Worm (Caenorhabditis elegans) whole organism, L1 larva: ENCODE data around the gene EGAP1.1.
A peak's percentile ranks its signal among the peaks of the same experiment; 100 is the strongest.

ENCODE experiments used
- C04F5.9 ChIP-seq: sonication (generic microtip); optimal IDR thresholded peaks from 2 replicates; lab custom pipeline; 2016; ENCODE audit warnings: missing genetic modification characterization, missing compliant biosample characterization
- C16A3.4 ChIP-seq: fragments of 150-350 bp; optimal IDR thresholded peaks from 2 replicates; lab custom pipeline; 2014; ENCODE audit warnings: missing biosample characterization, missing genetic modification characterization
- C34B4.2 ChIP-seq: sonication (generic microtip); optimal IDR thresholded peaks from 2 replicates; lab custom pipeline; 2017; ENCODE audit warnings: mild to moderate bottlenecking, missing genetic modification characterization, missing compliant biosample characterization
- F16B12.6 ChIP-seq: fragments of 150-350 bp; optimal IDR thresholded peaks from 2 replicates; lab custom pipeline; 2014; ENCODE audit warnings: missing biosample characterization, missing genetic modification characterization
- aha-1 ChIP-seq: fragments of 150-350 bp; optimal IDR thresholded peaks from 2 replicates; lab custom pipeline; 2014; ENCODE audit warnings: missing biosample characterization, missing genetic modification characterization
- alr-1 ChIP-seq: fragments of 200-800 bp; sonication (Bioruptor generic); optimal IDR thresholded peaks from 2 replicates; lab custom pipeline; 2018; ENCODE audit warnings: borderline replicate concordance, mild to moderate bottlenecking, missing genetic modification characterization, missing compliant biosample characterization
- aly-2 ChIP-seq: fragments of 150-350 bp; optimal IDR thresholded peaks from 2 replicates; lab custom pipeline; 2014; ENCODE audit warnings: missing biosample characterization, missing genetic modification characterization
- blmp-1 ChIP-seq: fragments of 150-350 bp; optimal IDR thresholded peaks from 2 replicates; lab custom pipeline; 2014; ENCODE audit warnings: missing biosample characterization, missing genetic modification characterization
- ceh-8 ChIP-seq: fragments of 200-800 bp; sonication (Bioruptor generic); optimal IDR thresholded peaks from 2 replicates; lab custom pipeline; 2018; ENCODE audit warnings: mild to moderate bottlenecking, missing genetic modification characterization, moderate library complexity, missing compliant biosample characterization
- ceh-82 ChIP-seq, 3 experiments: fragments of 150-350 bp in 1 of 3; sonication (generic microtip) in 2 of 3; optimal IDR thresholded peaks; 2 replicates each; lab custom pipeline; 2014 to 2017; ENCODE audit warnings: missing biosample characterization in 3 of 3, missing genetic modification characterization in 3 of 3
- ces-1 ChIP-seq: fragments of 150-350 bp; optimal IDR thresholded peaks from 2 replicates; lab custom pipeline; 2014; ENCODE audit warnings: missing biosample characterization, missing genetic modification reagents, missing genetic modification characterization
- dpl-1 ChIP-seq, 3 experiments: fragments of 150-350 bp in 2 of 3; sonication (generic microtip) in 1 of 3; optimal IDR thresholded peaks; 2 replicates each; lab custom pipeline; 2014 to 2017; ENCODE audit warnings: missing biosample characterization in 3 of 3, missing genetic modification characterization in 3 of 3, missing genetic modification reagents in 3 of 3
- efl-1 ChIP-seq, 4 experiments: fragments of 150-350 bp; optimal IDR thresholded peaks in 3 of 4; peaks in 1 of 4; 1 replicate in 1 of 4; 2 replicates in 3 of 4; lab custom pipeline; 2014; ENCODE audit warnings: missing biosample characterization in 2 of 4, missing genetic modification characterization in 2 of 4, missing genetic modification reagents in 2 of 4
- egl-13 ChIP-seq: sonication (generic microtip); optimal IDR thresholded peaks from 2 replicates; lab custom pipeline; 2016; ENCODE audit warnings: missing genotype, missing genetic modification reagents, missing genetic modification characterization, missing compliant biosample characterization
- egl-27 ChIP-seq, 2 experiments: fragments of 150-350 bp in 1 of 2; sonication (generic microtip); optimal IDR thresholded peaks; 3 replicates each; lab custom pipeline; 2017 to 2018; ENCODE audit warnings: missing biosample characterization in 2 of 2, missing genetic modification characterization in 2 of 2, missing genetic modification reagents in 2 of 2
- fkh-10 ChIP-seq: sonication (generic microtip); optimal IDR thresholded peaks from 2 replicates; lab custom pipeline; 2017; ENCODE audit warnings: missing biosample characterization, missing genetic modification reagents, missing genetic modification characterization
- fkh-4 ChIP-seq: sonication (generic microtip); optimal IDR thresholded peaks from 2 replicates; lab custom pipeline; 2016; ENCODE audit warnings: missing compliant biosample characterization, missing genetic modification characterization, borderline replicate concordance
- fos-1 ChIP-seq: fragments of 150-350 bp; optimal IDR thresholded peaks from 2 replicates; lab custom pipeline; 2014; ENCODE audit warnings: missing biosample characterization, missing genetic modification characterization
- hlh-17 ChIP-seq: fragments of 200-800 bp; sonication (Bioruptor generic); optimal IDR thresholded peaks from 2 replicates; lab custom pipeline; 2018; ENCODE audit warnings: missing genetic modification characterization, mild to moderate bottlenecking, missing compliant biosample characterization, moderate library complexity, borderline replicate concordance
- hlh-4 ChIP-seq: sonication (generic microtip); optimal IDR thresholded peaks from 2 replicates; lab custom pipeline; 2016; ENCODE audit warnings: mild to moderate bottlenecking, missing genetic modification characterization, missing compliant biosample characterization
- irx-1 ChIP-seq: sonication (generic microtip); optimal IDR thresholded peaks from 2 replicates; lab custom pipeline; 2016; ENCODE audit warnings: missing genetic modification characterization, missing compliant biosample characterization
- isw-1 ChIP-seq: fragments of 200-800 bp; sonication (Bioruptor generic); IDR thresholded peaks from 2 replicates; pipeline ENCODE4 v1.3.6; 2022; ENCODE audit warnings: missing genetic modification characterization, missing compliant biosample characterization
- lin-13 ChIP-seq: fragments of 150-350 bp; optimal IDR thresholded peaks from 2 replicates; lab custom pipeline; 2014; ENCODE audit warnings: missing biosample characterization, missing genetic modification reagents, missing genetic modification characterization
- lin-35 ChIP-seq, 2 experiments: fragments of 150-350 bp; optimal IDR thresholded peaks; 2 replicates each; lab custom pipeline; 2014; ENCODE audit warnings: missing biosample characterization in 2 of 2, missing genetic modification characterization in 2 of 2, missing genetic modification reagents in 2 of 2
- lin-39 ChIP-seq: fragments of 150-350 bp; optimal IDR thresholded peaks from 2 replicates; lab custom pipeline; 2014; ENCODE audit warnings: missing biosample characterization, missing genetic modification reagents, missing genetic modification characterization
- lir-3 ChIP-seq: sonication (generic microtip); optimal IDR thresholded peaks from 2 replicates; lab custom pipeline; 2016; ENCODE audit warnings: mild to moderate bottlenecking, missing genetic modification characterization, moderate library complexity, missing compliant biosample characterization; ENCODE audit not compliant: poor library complexity
- lsy-2 ChIP-seq, 2 experiments: fragments of 150-350 bp; optimal IDR thresholded peaks; 2 replicates each; lab custom pipeline; 2014; ENCODE audit warnings: missing biosample characterization in 2 of 2, missing genetic modification characterization in 2 of 2
- mdl-1 ChIP-seq, 2 experiments: fragments of 150-350 bp; optimal IDR thresholded peaks; 2 replicates each; lab custom pipeline; 2014 to 2017; ENCODE audit warnings: missing biosample characterization in 2 of 2, missing genetic modification characterization in 2 of 2, inconsistent platforms in 1 of 2
- mef-2 ChIP-seq: fragments of 150-350 bp; optimal IDR thresholded peaks from 2 replicates; lab custom pipeline; 2014; ENCODE audit warnings: missing biosample characterization, missing genetic modification characterization
- nhr-11 ChIP-seq: fragments of 150-350 bp; optimal IDR thresholded peaks from 2 replicates; lab custom pipeline; 2014; ENCODE audit warnings: missing biosample characterization, missing genetic modification characterization
- nhr-19 ChIP-seq: fragments of 200-800 bp; sonication (Bioruptor generic); conservative IDR thresholded peaks from 2 replicates; pipeline ENCODE4 v1.3.6; 2022; ENCODE audit warnings: missing genetic modification characterization, missing compliant biosample characterization
- nhr-20 ChIP-seq: sonication (generic microtip); optimal IDR thresholded peaks from 2 replicates; lab custom pipeline; 2016; ENCODE audit warnings: mild to moderate bottlenecking, missing genetic modification characterization, missing compliant biosample characterization
- nhr-28 ChIP-seq: fragments of 150-350 bp; optimal IDR thresholded peaks from 2 replicates; lab custom pipeline; 2014; ENCODE audit warnings: missing biosample characterization, missing genetic modification characterization
- nhr-76 ChIP-seq: sonication (generic microtip); optimal IDR thresholded peaks from 2 replicates; lab custom pipeline; 2017; ENCODE audit warnings: missing biosample characterization, missing genetic modification characterization
- pag-3 ChIP-seq: sonication (generic microtip); optimal IDR thresholded peaks from 2 replicates; lab custom pipeline; 2017; ENCODE audit warnings: missing genetic modification characterization, mild to moderate bottlenecking, missing compliant biosample characterization, antibody characterized with exemption, borderline replicate concordance; ENCODE audit not compliant: insufficient read depth
- pax-3 ChIP-seq: fragments of 200-800 bp; sonication (Bioruptor generic); optimal IDR thresholded peaks from 2 replicates; lab custom pipeline; 2018; ENCODE audit warnings: mild to moderate bottlenecking, missing genetic modification characterization, moderate library complexity, missing compliant biosample characterization
- pqm-1 ChIP-seq: sonication (generic microtip); optimal IDR thresholded peaks from 3 replicates; lab custom pipeline; 2017; ENCODE audit warnings: missing biosample characterization, missing genetic modification characterization
- rnt-1 ChIP-seq: sonication (generic microtip); optimal IDR thresholded peaks from 2 replicates; lab custom pipeline; 2016; ENCODE audit warnings: mild to moderate bottlenecking, missing genetic modification characterization, moderate library complexity, missing compliant biosample characterization
- snu-23 ChIP-seq: sonication (generic microtip); optimal IDR thresholded peaks from 2 replicates; lab custom pipeline; 2016; ENCODE audit warnings: missing genetic modification characterization, missing compliant biosample characterization
- sox-4 ChIP-seq: sonication (generic microtip); optimal IDR thresholded peaks from 2 replicates; lab custom pipeline; 2016; ENCODE audit warnings: missing genetic modification characterization, missing compliant biosample characterization
- sup-37 ChIP-seq: fragments of 200-800 bp; sonication (Bioruptor generic); optimal IDR thresholded peaks from 2 replicates; lab custom pipeline; 2018; ENCODE audit warnings: mild to moderate bottlenecking, missing genetic modification characterization, missing compliant biosample characterization
- swsn-7 ChIP-seq: sonication (generic microtip); optimal IDR thresholded peaks from 2 replicates; lab custom pipeline; 2016; ENCODE audit warnings: missing genetic modification characterization, missing compliant biosample characterization
- unc-130 ChIP-seq: fragments of 150-350 bp; optimal IDR thresholded peaks from 2 replicates; lab custom pipeline; 2017; ENCODE audit warnings: missing biosample characterization, missing genetic modification characterization, inconsistent platforms
- unc-86 ChIP-seq: sonication (generic microtip); optimal IDR thresholded peaks from 2 replicates; lab custom pipeline; 2016; ENCODE audit warnings: missing genetic modification characterization, missing compliant biosample characterization
- unc-98 ChIP-seq: fragments of 200-800 bp; sonication (Bioruptor generic); IDR thresholded peaks from 2 replicates; pipeline ENCODE4 v1.3.6; 2022; ENCODE audit warnings: missing genetic modification characterization, missing compliant biosample characterization
- zag-1 ChIP-seq: fragments of 150-350 bp; optimal IDR thresholded peaks from 2 replicates; lab custom pipeline; 2014; ENCODE audit warnings: missing biosample characterization, missing genetic modification characterization
- ztf-11 ChIP-seq, 2 experiments: sonication (generic microtip); optimal IDR thresholded peaks; 2 replicates each; lab custom pipeline; 2016 to 2017; ENCODE audit warnings: missing genetic modification characterization in 2 of 2, missing biosample characterization in 1 of 2, missing compliant biosample characterization in 1 of 2

The EGAP1.1 gene

DNA sequence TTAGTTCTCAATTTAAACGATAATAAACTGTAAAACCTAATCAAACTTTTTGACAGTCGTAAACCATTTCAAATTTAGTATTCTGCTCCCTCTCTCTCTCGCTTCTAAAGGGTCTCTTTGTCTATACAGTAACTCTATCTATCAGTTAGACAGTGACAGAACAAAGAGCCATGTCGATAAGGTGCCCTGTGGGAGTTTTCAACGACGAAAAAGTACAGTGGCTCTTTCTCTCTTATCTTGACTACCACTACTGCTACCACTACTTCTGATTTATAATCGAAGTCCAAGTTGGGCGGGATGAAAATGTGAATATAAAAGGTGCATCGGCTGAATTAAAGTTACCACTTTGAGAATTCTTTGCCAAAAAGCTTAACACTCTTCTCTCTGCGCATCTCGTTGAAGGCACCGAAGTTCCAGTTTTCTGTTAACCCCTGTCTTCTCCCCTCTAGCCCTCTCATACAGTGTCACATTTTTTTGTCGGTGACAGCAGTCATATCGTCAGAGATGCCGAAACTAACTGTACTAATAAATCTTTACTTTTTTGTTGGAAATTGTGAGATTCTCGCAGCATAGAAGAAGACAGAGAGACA lies 13.8 kb upstream of the EGAP1.1 start:
- TF ChIP-seq sox-4 (tag; lab: Kevin White, UChicago) = no peak
- TF ChIP-seq alr-1 (tag; lab: Kevin White, UChicago) = no peak
- TF ChIP-seq F16B12.6 (tag; lab: Kevin White, UChicago) = no peak
- TF ChIP-seq ces-1 (GFP tag; lab: Kevin White, UChicago) = no peak
- TF ChIP-seq mef-2 = no peak
- TF ChIP-seq hlh-4 (tag; lab: Kevin White, UChicago) = no peak
- no peak for TF ChIP-seq lir-3 (tag; lab: Kevin White, UChicago)
- TF ChIP-seq unc-86 = no peak
- TF ChIP-seq snu-23 (GFP tag; lab: Kevin White, UChicago) = no peak
- no peak for TF ChIP-seq nhr-28 (tag; lab: Kevin White, UChicago)
- peak in 1 of 2 experiments; percentile 48 for TF ChIP-seq lin-35 (GFP tag; optimal IDR thresholded peaks at IDR 0.05; lab: Kevin White, UChicago)
- TF ChIP-seq fos-1 = no peak
- TF ChIP-seq ceh-82 (tag; optimal IDR thresholded peaks at IDR 0.05; lab: Kevin White, UChicago) = no peak
- TF ChIP-seq rnt-1 (tag; lab: Kevin White, UChicago) = peak; percentile 1
- TF ChIP-seq nhr-20 (tag; lab: Kevin White, UChicago) = no peak
- no peak for TF ChIP-seq pax-3 (tag; lab: Kevin White, UChicago)
- TF ChIP-seq hlh-17 (GFP tag; lab: Kevin White, UChicago) = no peak
- TF ChIP-seq efl-1 (optimal IDR thresholded peaks at IDR 0.05; lab: Kevin White, UChicago) = no peak
- peak in 1 of 2 experiments; percentile 68 for TF ChIP-seq efl-1 (GFP tag; optimal IDR thresholded peaks at IDR 0.05 in 1 of 2; lab: Kevin White, UChicago)
- TF ChIP-seq irx-1 (tag; lab: Kevin White, UChicago) = no peak
- TF ChIP-seq lin-39 (tag; lab: Kevin White, UChicago) = no peak
- TF ChIP-seq nhr-11 = no peak
- TF ChIP-seq C16A3.4 (tag; lab: Kevin White, UChicago) = no peak
- no peak for TF ChIP-seq ceh-8 (GFP tag; lab: Kevin White, UChicago)
- no peak for TF ChIP-seq unc-98 (GFP tag; lab: Robert Waterston, UW)

DNA sequence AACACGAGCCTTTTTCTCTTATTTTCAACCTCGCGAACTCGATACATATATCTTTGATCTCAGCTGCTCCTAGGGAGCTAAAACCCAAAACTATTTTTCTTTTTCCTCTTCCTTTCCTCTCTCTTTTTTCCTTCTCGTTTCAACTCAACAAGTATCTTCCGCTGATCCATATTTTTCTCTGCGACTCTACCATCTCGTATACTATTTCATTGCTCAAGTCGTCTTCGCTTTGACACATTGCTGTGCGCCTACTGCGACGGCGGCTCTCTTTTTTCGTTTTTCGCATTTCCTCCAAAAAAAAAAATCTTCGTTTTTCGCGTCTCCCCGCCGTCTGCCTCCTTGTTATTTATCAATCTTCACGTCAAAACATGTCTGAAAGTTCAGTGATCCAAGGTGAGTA lies 12.8 kb upstream of the EGAP1.1 start:
- TF ChIP-seq sox-4 (tag; lab: Kevin White, UChicago) = no peak
- no peak for TF ChIP-seq F16B12.6 (tag; lab: Kevin White, UChicago)
- no peak for TF ChIP-seq zag-1
- no peak for TF ChIP-seq C34B4.2 (tag; lab: Kevin White, UChicago)
- TF ChIP-seq unc-130 (tag; lab: Kevin White, UChicago) = no peak
- TF ChIP-seq nhr-20 (tag; lab: Kevin White, UChicago) = no peak
- no peak for TF ChIP-seq ces-1 (GFP tag; lab: Kevin White, UChicago)
- TF ChIP-seq sup-37 = no peak
- no peak for TF ChIP-seq blmp-1 (tag; lab: Kevin White, UChicago)
- no peak for TF ChIP-seq lin-35 (GFP tag; optimal IDR thresholded peaks at IDR 0.05; lab: Kevin White, UChicago)
- no peak for TF ChIP-seq egl-13 (tag; lab: Kevin White, UChicago)
- peak in 1 of 2 experiments; percentile 14 for TF ChIP-seq mdl-1 (tag; optimal IDR thresholded peaks at IDR 0.05; lab: Kevin White, UChicago)
- no peak for TF ChIP-seq nhr-28 (tag; lab: Kevin White, UChicago)
- no peak for TF ChIP-seq hlh-17 (GFP tag; lab: Kevin White, UChicago)
- no peak for TF ChIP-seq ztf-11 (tag; optimal IDR thresholded peaks at IDR 0.05; lab: Kevin White, UChicago)
- peak; percentile 66 for TF ChIP-seq nhr-19 (GFP tag; lab: Robert Waterston, UW)
- TF ChIP-seq aha-1 = no peak
- TF ChIP-seq lsy-2 (tag; optimal IDR thresholded peaks at IDR 0.05; lab: Kevin White, UChicago) = peak in 1 of 2 experiments; percentile 60
- TF ChIP-seq egl-27 (tag; optimal IDR thresholded peaks at IDR 0.05; lab: Kevin White, UChicago) = no peak
- TF ChIP-seq nhr-11 = no peak
- peak; percentile 81 for TF ChIP-seq fkh-10
- TF ChIP-seq dpl-1 (GFP tag; optimal IDR thresholded peaks at IDR 0.05; lab: Kevin White, UChicago) = no peak
- TF ChIP-seq aly-2 = no peak
- TF ChIP-seq C04F5.9 (tag; lab: Kevin White, UChicago) = no peak
- no peak for TF ChIP-seq nhr-76 (tag; lab: Kevin White, UChicago)
- no peak for TF ChIP-seq fkh-4
- TF ChIP-seq rnt-1 (tag; lab: Kevin White, UChicago) = peak; percentile 61
- no peak for TF ChIP-seq C16A3.4 (tag; lab: Kevin White, UChicago)
- TF ChIP-seq alr-1 (tag; lab: Kevin White, UChicago) = no peak
- TF ChIP-seq pag-3 (tag; lab: Kevin White, UChicago) = no peak
- peak; percentile 37 for TF ChIP-seq swsn-7 (tag; lab: Kevin White, UChicago)
- no peak for TF ChIP-seq irx-1 (tag; lab: Kevin White, UChicago)
- TF ChIP-seq pqm-1 (tag; lab: Kevin White, UChicago) = no peak
- no peak for TF ChIP-seq lin-13 (GFP tag; lab: Kevin White, UChicago)
- TF ChIP-seq fos-1 = no peak
- no peak for TF ChIP-seq isw-1 (GFP tag; lab: Robert Waterston, UW)
- TF ChIP-seq lir-3 (tag; lab: Kevin White, UChicago) = no peak
